Worm (Caenorhabditis elegans) whole organism, young adult: Measurements from ENCODE around the gene nhr-167.

Source experiments
- F10E7.11 ChIP-seq: sonication (generic microtip); optimal IDR thresholded peaks from 2 replicates; lab custom pipeline; 2017; ENCODE audit warnings: mild to moderate bottlenecking, missing genetic modification characterization, moderate library complexity, missing compliant biosample characterization
- F37B4.10 ChIP-seq: fragments of 200-800 bp; sonication (Bioruptor generic); IDR thresholded peaks from 2 replicates; pipeline ENCODE4 v1.3.6; 2022; ENCODE audit warnings: missing genetic modification characterization, missing compliant biosample characterization
- T07F8.4 ChIP-seq: sonication (generic microtip); optimal IDR thresholded peaks from 2 replicates; lab custom pipeline; 2016; ENCODE audit warnings: mild to moderate bottlenecking, missing genetic modification characterization, moderate library complexity, missing compliant biosample characterization
- Y79H2A.3 ChIP-seq: fragments of 200-800 bp; sonication (Bioruptor generic); conservative IDR thresholded peaks from 2 replicates; pipeline ENCODE4 v1.3.6; 2022; ENCODE audit warnings: missing genetic modification reagents, missing genetic modification characterization, missing compliant biosample characterization
- ekl-4 ChIP-seq: fragments of 200-800 bp; sonication (Bioruptor generic); IDR thresholded peaks from 2 replicates; pipeline ENCODE4 v1.3.6; 2022; ENCODE audit warnings: missing genetic modification reagents, missing genetic modification characterization, missing compliant biosample characterization
- madf-10 ChIP-seq: sonication (generic microtip); optimal IDR thresholded peaks from 2 replicates; lab custom pipeline; 2016; ENCODE audit warnings: mild to moderate bottlenecking, missing genetic modification characterization, missing compliant biosample characterization
- madf-6 ChIP-seq: fragments of 200-800 bp; sonication (Bioruptor generic); IDR thresholded peaks from 2 replicates; pipeline ENCODE4 v1.3.6; 2022; ENCODE audit warnings: missing genetic modification reagents, missing genetic modification characterization, missing compliant biosample characterization
- mes-4 ChIP-seq: sonication (generic microtip); optimal IDR thresholded peaks from 2 replicates; lab custom pipeline; 2016; ENCODE audit warnings: missing genotype, missing genetic modification characterization, missing compliant biosample characterization
- nhr-27 ChIP-seq: fragments of 200-800 bp; sonication (Bioruptor generic); optimal IDR thresholded peaks from 2 replicates; lab custom pipeline; 2018; ENCODE audit warnings: mild to moderate bottlenecking, missing genetic modification characterization, moderate library complexity, missing compliant biosample characterization
- pha-4 ChIP-seq: fragments of 150-350 bp; sonication (generic microtip); optimal IDR thresholded peaks from 2 replicates; lab custom pipeline; 2014; ENCODE audit warnings: missing biosample characterization, missing genetic modification reagents, missing genetic modification characterization
- sea-2 ChIP-seq: fragments of 200-800 bp; sonication (Bioruptor generic); IDR thresholded peaks from 2 replicates; pipeline ENCODE4 v1.3.6; 2022; ENCODE audit warnings: missing genetic modification characterization, missing compliant biosample characterization
- ztf-26 ChIP-seq: sonication (generic microtip); optimal IDR thresholded peaks from 2 replicates; lab custom pipeline; 2017; ENCODE audit warnings: missing genetic modification characterization, missing compliant biosample characterization
- ztf-3 ChIP-seq: fragments of 200-800 bp; sonication (Bioruptor generic); optimal IDR thresholded peaks from 2 replicates; lab custom pipeline; 2018; ENCODE audit warnings: mild to moderate bottlenecking, missing genetic modification characterization, missing compliant biosample characterization

DNA sequence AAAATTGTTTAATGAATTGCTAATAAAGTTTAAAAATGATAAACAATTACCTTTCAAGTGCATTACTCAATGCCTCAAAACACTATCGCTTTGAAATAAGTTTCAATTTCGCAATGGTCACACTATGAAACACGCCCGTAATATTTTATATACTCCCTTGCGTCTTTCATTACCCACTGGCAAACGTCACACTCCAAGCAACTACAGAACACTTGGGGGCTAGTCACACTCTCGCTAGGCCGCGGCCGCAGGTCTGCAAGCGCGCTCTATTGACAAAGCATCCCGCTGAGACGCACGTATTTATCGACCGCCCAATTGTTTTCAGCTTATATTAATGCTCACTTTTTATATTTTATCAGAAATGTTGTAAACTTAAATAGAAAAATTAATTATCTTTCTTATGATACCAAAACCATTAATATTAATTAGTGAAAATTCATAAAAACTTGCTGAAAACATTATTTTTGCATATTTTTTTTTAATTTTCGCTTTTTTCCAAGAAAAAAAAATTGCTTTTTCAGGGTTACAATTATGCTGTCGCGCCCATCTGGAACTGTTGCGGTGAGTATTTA, 36.1 kb upstream of the nhr-167 start, which contains the start of the genes nmat-1 and ucr-2.1:
- TF ChIP-seq T07F8.4 (tag; lab: Kevin White, UChicago) = no peak
- TF ChIP-seq F37B4.10 (GFP tag; lab: Robert Waterston, UW) = no peak
- TF ChIP-seq ztf-3 (GFP tag; lab: Kevin White, UChicago) = no peak
- no peak for TF ChIP-seq sea-2 (GFP tag; lab: Robert Waterston, UW)
- TF ChIP-seq nhr-27 (tag; lab: Kevin White, UChicago) = no peak
- peak; percentile 64 for TF ChIP-seq madf-10
- TF ChIP-seq ztf-26 (tag; lab: Kevin White, UChicago) = peak; percentile 48
- TF ChIP-seq mes-4 (tag; lab: Kevin White, UChicago) = no peak
- no peak for TF ChIP-seq madf-6
- TF ChIP-seq Y79H2A.3 = no peak
- no peak for TF ChIP-seq ekl-4 (GFP tag; lab: Robert Waterston, UW)
- TF ChIP-seq F10E7.11 = no peak
- no peak for TF ChIP-seq pha-4
